Fruit fly (Drosophila melanogaster): ENCODE data around the gene ppk5.

The ppk5 gene

DNA sequence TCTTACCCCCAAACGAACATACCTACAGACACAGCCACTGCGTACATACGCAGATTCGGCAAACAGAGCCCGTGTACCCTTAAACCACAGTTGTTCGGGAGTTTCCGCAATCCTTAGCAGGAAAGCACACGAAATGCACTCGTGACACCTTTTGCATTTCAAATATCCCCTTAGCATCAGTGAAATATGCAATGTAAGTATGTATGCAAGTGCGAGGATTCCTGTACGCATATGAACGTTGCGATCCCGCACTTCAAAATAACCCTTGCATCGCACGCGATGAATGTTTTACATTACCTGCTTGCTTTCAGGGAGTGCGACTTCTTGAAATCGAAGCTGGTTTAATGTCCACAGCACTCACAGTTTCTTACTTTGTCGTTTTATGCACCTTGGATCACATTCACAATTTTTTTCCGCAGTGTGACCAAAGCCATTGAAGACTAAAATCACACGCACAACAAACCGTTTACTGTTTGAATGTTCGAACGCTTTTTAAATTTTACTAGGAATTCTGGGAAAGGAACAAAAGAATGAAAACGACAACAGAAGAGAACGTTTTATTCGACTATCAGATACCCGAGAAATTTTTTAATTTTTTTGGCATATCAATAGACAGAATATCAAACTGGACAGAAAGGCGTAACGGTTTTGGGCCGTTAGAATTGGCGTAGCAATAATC lies 1.1 kb upstream of the ppk5 start, which contains the start of gene Mkrn1 (continued):
- TF ChIP-seq Opbp (GFP tag; IDR thresholded peaks at IDR 0.05; ENCODE audit: partially characterized antibody) (peak; percentile 79), CG12236 (GFP tag; optimal IDR thresholded peaks at IDR 0.05) (no peak), Antp (GFP tag; optimal IDR thresholded peaks at IDR 0.05) (no peak), Stat92E (GFP tag; optimal IDR thresholded peaks at IDR 0.05) (peak in 1 of 3 experiments; percentile 58), C15 (GFP tag; IDR thresholded peaks at IDR 0.05) (no peak), jumu (GFP tag; optimal IDR thresholded peaks at IDR 0.05) (no peak), hbn (GFP tag; IDR thresholded peaks at IDR 0.05; ENCODE audit: partially characterized antibody) (0 out of 2 replicates have a peak, but pooled peaks have one; percentile 22), nerfin-2 (GFP tag; IDR thresholded peaks at IDR 0.05; ENCODE audit: partially characterized antibody) (peak; percentile 88), Dip3 (GFP tag; optimal IDR thresholded peaks at IDR 0.05) (no peak), Fer1 (GFP tag; optimal IDR thresholded peaks at IDR 0.05) (no peak), HmgD (GFP tag; optimal IDR thresholded peaks at IDR 0.05) (peak; percentile 44), trh (GFP tag; optimal IDR thresholded peaks at IDR 0.05) (no peak), gro (GFP tag; optimal IDR thresholded peaks at IDR 0.05) (peak; percentile 35), CG10431 (GFP tag; optimal IDR thresholded peaks at IDR 0.05) (peak; percentile 2), CG30020 (tag; optimal IDR thresholded peaks at IDR 0.05) (peak; percentile 96), Sry-δ (GFP tag; optimal IDR thresholded peaks at IDR 0.05) (peak; percentile 46), CG9609 (GFP tag; optimal IDR thresholded peaks at IDR 0.05) (no peak), MBD-R2 (GFP tag; IDR thresholded peaks at IDR 0.05) (peak; percentile 65), Dp (GFP tag; optimal IDR thresholded peaks at IDR 0.05) (peak; percentile 38), E2f2 (GFP tag; IDR thresholded peaks at IDR 0.05) (peak; percentile 44), trem (tag; optimal IDR thresholded peaks at IDR 0.05) (peak; percentile 53), NC2β (GFP tag; optimal IDR thresholded peaks at IDR 0.05) (peak; percentile 32), Bgb (GFP tag; IDR thresholded peaks at IDR 0.05; ENCODE audit: partially characterized antibody) (peak; percentile 84), crp (GFP tag; optimal IDR thresholded peaks at IDR 0.05) (peak in 1 of 2 experiments; percentile 1), TFAM (GFP tag; optimal IDR thresholded peaks at IDR 0.05) (no peak), nerfin-1 (tag; optimal IDR thresholded peaks at IDR 0.05) (peak; percentile 89), CG13287 (GFP tag; IDR thresholded peaks at IDR 0.05; ENCODE audit: partially characterized antibody) (peak; percentile 70), Pdp1 (GFP tag; optimal IDR thresholded peaks at IDR 0.05) (peak in 1 of 2 experiments; percentile 21), sna (GFP tag; IDR thresholded peaks at IDR 0.05; ENCODE audit: partially characterized antibody) (peak; percentile 69), vnd (GFP tag; IDR thresholded peaks at IDR 0.05; ENCODE audit: partially characterized antibody) (peak; percentile 83), Scr (GFP tag; IDR thresholded peaks at IDR 0.05; ENCODE audit: partially characterized antibody) (peak; percentile 76), YL-1 (GFP tag; optimal IDR thresholded peaks at IDR 0.05) (peak; percentile 60), D19A (tag; optimal IDR thresholded peaks at IDR 0.05) (peak; percentile 44), CG17186 (GFP tag; optimal IDR thresholded peaks at IDR 0.05) (peak; percentile 40), HLH4C (GFP tag; IDR thresholded peaks at IDR 0.05; ENCODE audit: partially characterized antibody) (peak; percentile 97), Ets97D (GFP tag; optimal IDR thresholded peaks at IDR 0.05) (peak; percentile 31), pb (GFP tag; optimal IDR thresholded peaks at IDR 0.05) (no peak), CG3995 (GFP tag; optimal IDR thresholded peaks at IDR 0.05) (peak; percentile 43), ERR (GFP tag; optimal IDR thresholded peaks at IDR 0.05) (no peak), inv (GFP tag; IDR thresholded peaks at IDR 0.05; ENCODE audit: partially characterized antibody) (peak; percentile 58; the same call in 1 of the 2 replicates), Doc3 (GFP tag; IDR thresholded peaks at IDR 0.05; ENCODE audit: partially characterized antibody) (peak; percentile 29; the same call in 1 of the 3 replicates)

Data from whole organism, embryonic.